Fruit fly (Drosophila melanogaster): ENCODE measurements around the gene CG6171.

The CG6171 gene

dm6 chr3R:15375470-15375869 lies 11.8 kb upstream of the CG6171 start:
- TF ChIP-seq EcR (GFP tag; optimal IDR thresholded peaks at IDR 0.05), result no peak
- no peak for TF ChIP-seq psq (optimal IDR thresholded peaks at IDR 0.05)
- TF ChIP-seq Dll (optimal IDR thresholded peaks at IDR 0.05), result no peak
- TF ChIP-seq CG8478 (optimal IDR thresholded peaks at IDR 0.05), result no peak
- TF ChIP-seq pan (optimal IDR thresholded peaks at IDR 0.05), result no peak
- TF ChIP-seq usp (GFP tag; optimal IDR thresholded peaks at IDR 0.05), result no peak

- TF ChIP-seq pan (optimal IDR thresholded peaks at IDR 0.05), result no peak
- TF ChIP-seq CG8478 (optimal IDR thresholded peaks at IDR 0.05), result no peak
- no peak for TF ChIP-seq usp (GFP tag; optimal IDR thresholded peaks at IDR 0.05)
- no peak for TF ChIP-seq Dll (optimal IDR thresholded peaks at IDR 0.05)
- TF ChIP-seq psq (optimal IDR thresholded peaks at IDR 0.05), result no peak
- no peak for TF ChIP-seq EcR (GFP tag; optimal IDR thresholded peaks at IDR 0.05)
Measured at dm6 chr3R:15374397-15374796, 10.7 kb upstream of the CG6171 start, which contains the start of gene Rbp. Gene Rbp (plus strand): TSS chr3R:15374635.

- TF ChIP-seq pan (optimal IDR thresholded peaks at IDR 0.05) (no peak), EcR (GFP tag; optimal IDR thresholded peaks at IDR 0.05) (no peak), psq (optimal IDR thresholded peaks at IDR 0.05) (no peak), CG8478 (optimal IDR thresholded peaks at IDR 0.05) (no peak), usp (GFP tag; optimal IDR thresholded peaks at IDR 0.05) (no peak), Dll (optimal IDR thresholded peaks at IDR 0.05) (no peak)
Measured at dm6 chr3R:15371833-15372232, 8.2 kb upstream of the CG6171 start, which contains the start of the genes Ccm3 and CG6136. Gene Ccm3 (plus strand): TSS chr3R:15371957. Gene CG6136 (minus strand): TSS chr3R:15372212.

DNA sequence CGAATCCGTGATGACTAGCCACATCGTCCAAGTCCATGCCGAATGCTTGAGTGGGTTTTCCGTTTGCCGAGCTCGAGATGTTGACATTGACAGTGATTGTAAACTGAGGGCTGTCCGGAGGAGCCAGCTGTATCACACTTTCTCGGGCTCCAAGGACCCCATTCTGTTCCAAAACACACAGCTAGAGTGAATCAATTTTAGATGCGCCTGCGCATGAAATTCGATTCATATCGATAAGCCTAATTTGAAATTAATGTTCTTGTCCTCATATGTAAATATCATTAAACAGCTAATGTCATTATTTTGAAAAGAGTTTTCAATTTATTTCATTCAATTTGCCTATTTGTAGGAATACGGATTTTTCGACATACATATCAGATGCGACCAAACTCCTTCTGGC lies 6.1 kb upstream of the CG6171 start, which contains the start of gene CG14868:
CG14868 (minus strand) TSS at position 204 of the 400 bp plus-strand sequence.
- TF ChIP-seq CG8478 (optimal IDR thresholded peaks at IDR 0.05) (no peak), psq (optimal IDR thresholded peaks at IDR 0.05) (no peak), usp (GFP tag; optimal IDR thresholded peaks at IDR 0.05) (no peak), Dll (optimal IDR thresholded peaks at IDR 0.05) (no peak), pan (optimal IDR thresholded peaks at IDR 0.05) (no peak), EcR (GFP tag; optimal IDR thresholded peaks at IDR 0.05) (no peak)

- TF ChIP-seq usp (GFP tag; optimal IDR thresholded peaks at IDR 0.05) (no peak), CG8478 (optimal IDR thresholded peaks at IDR 0.05) (no peak), Dll (optimal IDR thresholded peaks at IDR 0.05) (no peak), pan (optimal IDR thresholded peaks at IDR 0.05) (no peak), EcR (GFP tag; optimal IDR thresholded peaks at IDR 0.05) (no peak), psq (optimal IDR thresholded peaks at IDR 0.05) (no peak)
Measured at dm6 chr3R:15367477-15367876, 3.8 kb upstream of the CG6171 start, which contains the start of gene CG34404. Gene CG34404 (minus strand): TSS chr3R:15367665.

- TF ChIP-seq Dll (optimal IDR thresholded peaks at IDR 0.05), result no peak
- no peak for TF ChIP-seq pan (optimal IDR thresholded peaks at IDR 0.05)
- TF ChIP-seq CG8478 (optimal IDR thresholded peaks at IDR 0.05), result no peak
- TF ChIP-seq EcR (GFP tag; optimal IDR thresholded peaks at IDR 0.05), result no peak
- no peak for TF ChIP-seq usp (GFP tag; optimal IDR thresholded peaks at IDR 0.05)
- no peak for TF ChIP-seq psq (optimal IDR thresholded peaks at IDR 0.05)
Measured at dm6 chr3R:15366839-15367238, 3.2 kb upstream of the CG6171 start.

- TF ChIP-seq EcR (GFP tag; optimal IDR thresholded peaks at IDR 0.05), result no peak
- no peak for TF ChIP-seq pan (optimal IDR thresholded peaks at IDR 0.05)
- TF ChIP-seq psq (optimal IDR thresholded peaks at IDR 0.05), result no peak
- no peak for TF ChIP-seq Dll (optimal IDR thresholded peaks at IDR 0.05)
- TF ChIP-seq usp (GFP tag; optimal IDR thresholded peaks at IDR 0.05), result no peak
- TF ChIP-seq CG8478 (optimal IDR thresholded peaks at IDR 0.05), result no peak
Measured at dm6 chr3R:15361490-15361889, 2.2 kb downstream of the CG6171 start, which contains the start of the genes Cog2 and Trax. Gene Cog2 (minus strand): TSS chr3R:15361657. Gene Trax (plus strand): TSS chr3R:15361692.

dm6 chr3R:15356645-15357431 lies 6.8 kb downstream of the CG6171 start, which contains the start of the genes Atg4b and Hibch:
Gene Atg4b (minus strand): TSS chr3R:15356924.
Gene Hibch (plus strand): TSS chr3R:15357229.
- TF ChIP-seq CG8478 (optimal IDR thresholded peaks at IDR 0.05) (peak; percentile 60), pan (optimal IDR thresholded peaks at IDR 0.05) (no peak)

dm6 chr3R:15356152-15356551 lies 7.5 kb downstream of the CG6171 start:
- TF ChIP-seq CG8478 (optimal IDR thresholded peaks at IDR 0.05) (no peak), Dll (optimal IDR thresholded peaks at IDR 0.05) (no peak), psq (optimal IDR thresholded peaks at IDR 0.05) (no peak), pan (optimal IDR thresholded peaks at IDR 0.05) (no peak), EcR (GFP tag; optimal IDR thresholded peaks at IDR 0.05) (no peak), usp (GFP tag; optimal IDR thresholded peaks at IDR 0.05) (no peak)

dm6 chr3R:15354019-15354418 lies 9.6 kb downstream of the CG6171 start:
- TF ChIP-seq CG8478 (optimal IDR thresholded peaks at IDR 0.05) (no peak), usp (GFP tag; optimal IDR thresholded peaks at IDR 0.05) (no peak), Dll (optimal IDR thresholded peaks at IDR 0.05) (no peak), psq (optimal IDR thresholded peaks at IDR 0.05) (no peak), pan (optimal IDR thresholded peaks at IDR 0.05) (no peak), EcR (GFP tag; optimal IDR thresholded peaks at IDR 0.05) (no peak)

- no peak for TF ChIP-seq psq (optimal IDR thresholded peaks at IDR 0.05)
- no peak for TF ChIP-seq pan (optimal IDR thresholded peaks at IDR 0.05)
- no peak for TF ChIP-seq CG8478 (optimal IDR thresholded peaks at IDR 0.05)
- no peak for TF ChIP-seq usp (GFP tag; optimal IDR thresholded peaks at IDR 0.05)
- no peak for TF ChIP-seq EcR (GFP tag; optimal IDR thresholded peaks at IDR 0.05)
- no peak for TF ChIP-seq Dll (optimal IDR thresholded peaks at IDR 0.05)
Measured at dm6 chr3R:15350993-15351426, 12.6 kb downstream of the CG6171 start, which contains the start of the genes Trs33 and Tmtc4. Gene Trs33 (minus strand): TSS chr3R:15350995. Gene Tmtc4 (plus strand): TSS chr3R:15351225.

- TF ChIP-seq usp (GFP tag; optimal IDR thresholded peaks at IDR 0.05) (no peak), pan (optimal IDR thresholded peaks at IDR 0.05) (no peak), EcR (GFP tag; optimal IDR thresholded peaks at IDR 0.05) (no peak), Dll (optimal IDR thresholded peaks at IDR 0.05) (no peak), CG8478 (optimal IDR thresholded peaks at IDR 0.05) (no peak), psq (optimal IDR thresholded peaks at IDR 0.05) (no peak)
Measured at dm6 chr3R:15347822-15348221, 15.8 kb downstream of the CG6171 start, which contains the start of the genes CG42726 and CG42727. Gene CG42726 (plus strand): TSS chr3R:15348048. Gene CG42727 (plus strand): TSS chr3R:15348048.
